Fruit fly (Drosophila melanogaster): Measurements from ENCODE around the gene Uros1.
A peak's percentile ranks its signal among the peaks of the same experiment; 100 is the strongest.

Uros1 gene

dm6 chrX:8906805-8907546, 6.9 kb upstream of the Uros1 start, which contains the start of gene rdgA (continued):
- TF ChIP-seq prd (optimal IDR thresholded peaks at IDR 0.05) = no peak
- peak; percentile 56; the same call in 2 of the 3 replicates for TF ChIP-seq prd (GFP tag; IDR thresholded peaks at IDR 0.05)
- TF ChIP-seq dpn (GFP tag; optimal IDR thresholded peaks at IDR 0.05) = peak in 1 of 2 experiments; percentile 30
- peak; percentile 51 for TF ChIP-seq Xbp1 (GFP tag; optimal IDR thresholded peaks at IDR 0.05)
- TF ChIP-seq CG6254 (GFP tag; optimal IDR thresholded peaks at IDR 0.05) = no peak
- no peak for TF ChIP-seq D (optimal IDR thresholded peaks at IDR 0.05)
- no peak for TF ChIP-seq D (GFP tag; optimal IDR thresholded peaks at IDR 0.05)
- no peak for TF ChIP-seq sd (tag; optimal IDR thresholded peaks at IDR 0.05)
- no peak for TF ChIP-seq CG18262 (tag; optimal IDR thresholded peaks at IDR 0.05)
- peak; percentile 47; the same call in 1 of the 2 replicates for TF ChIP-seq klu (GFP tag; IDR thresholded peaks at IDR 0.05)
- no peak for TF ChIP-seq Tbp (GFP tag; optimal IDR thresholded peaks at IDR 0.05)
- TF ChIP-seq CG6791 (GFP tag; IDR thresholded peaks at IDR 0.05; ENCODE audit: partially characterized antibody) = peak; percentile 58; the same call in 1 of the 3 replicates
- TF ChIP-seq Sry-β (GFP tag; optimal IDR thresholded peaks at IDR 0.05) = no peak
- TF ChIP-seq ara (GFP tag; IDR thresholded peaks at IDR 0.05) = 0 out of 2 replicates have a peak, but pooled peaks have one; percentile 29
- peak; percentile 31; the same call in 1 of the 2 replicates for TF ChIP-seq CG6689 (GFP tag; IDR thresholded peaks at IDR 0.05)
- TF ChIP-seq CG7745 (tag; optimal IDR thresholded peaks at IDR 0.05) = no peak
- TF ChIP-seq sna (GFP tag; IDR thresholded peaks at IDR 0.05; ENCODE audit: partially characterized antibody) = peak; percentile 32
- no peak for TF ChIP-seq CG10431 (GFP tag; optimal IDR thresholded peaks at IDR 0.05)
- TF ChIP-seq tna (GFP tag; IDR thresholded peaks at IDR 0.05; ENCODE audit: partially characterized antibody) = no peak
- peak; percentile 11 for TF ChIP-seq nmo (GFP tag; optimal IDR thresholded peaks at IDR 0.05)
- TF ChIP-seq pan (optimal IDR thresholded peaks at IDR 0.05) = no peak
- TF ChIP-seq pan (GFP tag; optimal IDR thresholded peaks at IDR 0.05 in 1 of 2, IDR thresholded peaks at IDR 0.05 in 1 of 2) = peak in 1 of 2 experiments; percentile 61
- TF ChIP-seq gem (tag; optimal IDR thresholded peaks at IDR 0.05) = peak; percentile 17
- TF ChIP-seq bsh (GFP tag; optimal IDR thresholded peaks at IDR 0.05) = peak in 1 of 2 experiments; percentile 28
- TF ChIP-seq ranshi (GFP tag; IDR thresholded peaks at IDR 0.05) = peak; percentile 48; the same call in 1 of the 2 replicates
- TF ChIP-seq CG13424 (tag; optimal IDR thresholded peaks at IDR 0.05) = peak; percentile 21
- no peak for TF ChIP-seq CG16779 (GFP tag; IDR thresholded peaks at IDR 0.05)
- TF ChIP-seq zen2 (GFP tag; IDR thresholded peaks at IDR 0.05; ENCODE audit: partially characterized antibody) = 0 out of 3 replicates have a peak, but pooled peaks have one; percentile 34
- TF ChIP-seq CG18764 (GFP tag; optimal IDR thresholded peaks at IDR 0.05) = no peak
- TF ChIP-seq dati (GFP tag; IDR thresholded peaks at IDR 0.05) = no peak
- TF ChIP-seq CG11247 (GFP tag; IDR thresholded peaks at IDR 0.05) = peak; percentile 57; the same call in 1 of the 2 replicates
- TF ChIP-seq Sry-δ (GFP tag; optimal IDR thresholded peaks at IDR 0.05) = peak; percentile 72
- peak; percentile 24; the same call in 1 of the 3 replicates for TF ChIP-seq ase (GFP tag; IDR thresholded peaks at IDR 0.05)
- TF ChIP-seq CG2120 (GFP tag; optimal IDR thresholded peaks at IDR 0.05) = peak; percentile 46
- TF ChIP-seq Ets65A (GFP tag) = peak; percentile 90
- TF ChIP-seq CoRest (tag; optimal IDR thresholded peaks at IDR 0.05) = no peak
- TF ChIP-seq CG1602 (GFP tag; optimal IDR thresholded peaks at IDR 0.05) = peak; percentile 10
- TF ChIP-seq CG4404 (GFP tag; IDR thresholded peaks at IDR 0.05) = 0 out of 2 replicates have a peak, but pooled peaks have one; percentile 31
- TF ChIP-seq CG12155 (GFP tag; optimal IDR thresholded peaks at IDR 0.05) = peak; percentile 17
- no peak for TF ChIP-seq CG5180 (GFP tag; optimal IDR thresholded peaks at IDR 0.05)
- no peak for TF ChIP-seq CG8290 (GFP tag; optimal IDR thresholded peaks at IDR 0.05)
- TF ChIP-seq CG8290 (tag; optimal IDR thresholded peaks at IDR 0.05) = peak in 1 of 2 experiments; percentile 61
- TF ChIP-seq CG4282 (GFP tag; optimal IDR thresholded peaks at IDR 0.05) = no peak
- TF ChIP-seq H2.0 (GFP tag; IDR thresholded peaks at IDR 0.05) = peak; percentile 26; the same call in 1 of the 2 replicates
- TF ChIP-seq Mrtf (GFP tag; IDR thresholded peaks at IDR 0.05) = peak; percentile 31; the same call in 1 of the 3 replicates
- peak; percentile 88 for TF ChIP-seq row (GFP tag; IDR thresholded peaks at IDR 0.05)
- 0 out of 2 replicates have a peak, but pooled peaks have one; percentile 24 for TF ChIP-seq CG31224 (GFP tag; IDR thresholded peaks at IDR 0.05)
- TF ChIP-seq CG34376 (GFP tag; optimal IDR thresholded peaks at IDR 0.05) = no peak
- no peak for TF ChIP-seq Antp (GFP tag; optimal IDR thresholded peaks at IDR 0.05)

Measured in whole organism, embryonic.